Worm (Caenorhabditis elegans) whole organism, dauer: ENCODE measurements around the gene C43H6.12.

ENCODE experiments used
- unc-62 ChIP-seq: sonication (generic microtip); optimal IDR thresholded peaks from 2 replicates; lab custom pipeline; 2017; ENCODE audit warnings: missing biosample characterization, missing genetic modification reagents, missing genetic modification characterization

The C43H6.12 gene

ce11 chrX:2446185-2446584, 36.8 kb downstream of the C43H6.12 start:
- no peak for TF ChIP-seq unc-62

- TF ChIP-seq unc-62 = no peak
Measured at ce11 chrX:2447214-2447613, 37.8 kb downstream of the C43H6.12 start.

ce11 chrX:2450994-2451393, 41.6 kb downstream of the C43H6.12 start:
- TF ChIP-seq unc-62 = no peak

DNA sequence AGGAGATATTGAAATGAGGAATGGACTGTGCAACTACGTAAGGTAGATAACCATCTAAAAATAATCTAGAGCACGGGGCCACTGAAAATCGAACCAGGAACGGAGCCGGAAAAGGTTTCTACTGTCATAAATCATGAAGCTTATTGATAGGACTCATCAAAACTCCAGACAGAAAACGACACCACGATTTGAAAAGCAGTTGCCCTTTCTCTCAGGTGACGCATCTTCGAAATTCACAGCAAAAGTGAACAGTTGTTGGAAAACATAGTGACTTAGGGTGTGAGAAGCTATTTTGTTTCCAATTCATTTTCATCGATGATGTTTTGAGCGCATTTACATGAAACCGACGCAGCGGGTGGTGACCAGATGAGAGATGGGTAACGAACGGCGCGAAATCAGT, 42.9 kb downstream of the C43H6.12 start:
- TF ChIP-seq unc-62 = no peak

DNA sequence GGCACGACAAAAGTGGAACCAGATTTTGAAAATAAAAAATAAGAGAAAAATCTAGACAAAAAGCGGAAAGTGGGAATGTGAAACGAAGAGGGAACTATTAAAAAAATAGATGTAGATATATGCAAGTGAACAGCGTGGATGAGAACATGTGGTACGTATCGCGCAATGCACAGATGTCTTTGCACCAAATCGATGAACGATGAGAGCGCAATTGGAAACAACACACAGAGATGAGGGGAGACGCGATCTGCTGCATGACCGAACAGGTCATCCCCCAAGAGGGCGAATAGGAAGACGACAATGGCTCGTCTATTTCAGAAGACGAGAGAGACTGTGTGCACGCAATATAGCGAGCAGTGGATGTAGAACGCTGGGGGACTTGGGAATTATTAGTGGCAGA, 43.3 kb downstream of the C43H6.12 start:
- no peak for TF ChIP-seq unc-62

DNA sequence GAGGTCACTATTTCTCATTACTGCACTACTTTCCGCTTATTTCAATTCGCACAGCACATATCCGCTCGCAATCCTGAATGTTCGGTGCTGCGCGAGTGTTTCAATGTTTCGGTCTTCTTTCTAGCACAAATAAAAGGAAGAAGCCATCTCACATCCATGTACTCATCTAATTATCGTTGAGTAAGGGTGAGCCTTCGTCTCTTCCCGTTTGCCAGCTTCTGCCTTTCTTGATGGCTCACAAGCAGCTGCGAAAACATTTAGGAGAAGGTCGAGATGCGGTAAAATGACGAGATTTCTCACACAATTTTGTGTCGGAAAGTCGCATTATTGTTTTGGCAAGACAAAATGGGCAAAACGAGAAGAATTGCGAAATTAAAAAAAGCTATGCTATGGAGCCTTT, 45.5 kb downstream of the C43H6.12 start:
- no peak for TF ChIP-seq unc-62

- no peak for TF ChIP-seq unc-62
Measured at ce11 chrX:2456141-2456540, 46.7 kb downstream of the C43H6.12 start.

DNA sequence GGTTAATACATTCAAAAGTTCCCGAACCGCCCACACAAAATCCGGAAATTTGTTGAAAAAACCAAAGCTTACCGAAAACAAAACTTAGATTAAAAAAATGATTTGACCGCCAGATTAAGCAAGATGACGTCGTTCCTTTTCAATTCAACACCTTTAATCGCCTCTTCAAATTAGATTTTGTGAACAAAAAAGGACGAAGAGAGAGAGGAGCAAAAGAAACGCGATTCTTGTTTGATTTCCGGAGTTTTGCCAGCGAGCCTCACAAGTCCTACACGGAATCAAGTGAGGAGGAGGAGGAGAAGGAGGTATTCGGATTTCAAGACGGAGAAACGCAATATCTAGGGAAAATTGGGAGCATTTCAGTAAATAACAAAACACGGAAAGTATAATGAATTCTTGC, 48.1 kb downstream of the C43H6.12 start:
- TF ChIP-seq unc-62 = no peak
